Worm (Caenorhabditis elegans): ENCODE measurements around the gene cubn-1.

DNA sequence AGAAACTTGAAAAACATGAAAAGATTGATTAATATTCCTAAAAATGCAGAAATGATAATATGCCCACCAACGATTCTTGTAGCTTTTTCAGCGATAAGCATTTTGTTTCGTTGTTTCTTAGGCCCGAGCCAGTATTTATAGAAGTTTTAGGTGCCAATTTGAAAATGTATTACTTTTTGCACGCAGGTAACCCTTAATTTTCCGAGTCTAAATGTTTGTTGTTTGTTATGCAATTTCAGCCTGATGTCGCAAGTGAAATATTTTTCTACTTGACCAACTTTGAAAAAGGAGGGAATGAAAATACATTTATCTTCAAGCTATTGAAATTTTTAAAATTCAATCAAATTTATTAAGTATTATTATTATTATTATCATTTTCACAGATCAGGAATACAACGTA, 20.9 kb downstream of the cubn-1 start, which contains the start of gene srx-113:
- TF ChIP-seq fkh-10 (GFP tag; optimal IDR thresholded peaks at IDR 0.05) (no peak), lim-6 (tag; optimal IDR thresholded peaks at IDR 0.05) (no peak), ets-4 (tag; optimal IDR thresholded peaks at IDR 0.05) (no peak), F13H6.1 (tag; optimal IDR thresholded peaks at IDR 0.05) (no peak), hlh-6 (tag; optimal IDR thresholded peaks at IDR 0.05) (no peak), C38D4.7 (GFP tag; optimal IDR thresholded peaks at IDR 0.05) (no peak), ahr-1 (tag; optimal IDR thresholded peaks at IDR 0.05) (no peak), pat-9 (tag; optimal IDR thresholded peaks at IDR 0.05) (no peak), nhr-11 (tag; optimal IDR thresholded peaks at IDR 0.05) (no peak), K09A11.1 (tag; optimal IDR thresholded peaks at IDR 0.05; ENCODE audit: insufficient read depth) (no peak), sox-4 (tag; optimal IDR thresholded peaks at IDR 0.05) (no peak)

Measured in whole organism, late embryonic.